Fruit fly (Drosophila melanogaster) whole organism, embryonic: Measurements from ENCODE around the gene CG14655.

Experiments used
- Aef1 ChIP-seq: fragments of 200-800 bp; sonication (Bioruptor generic); IDR thresholded peaks from 3 replicates; pipeline ENCODE4 v1.3.6; 2022; ENCODE audit warnings: missing biosample characterization, missing genetic modification characterization
- Atf6 ChIP-seq: fragments of 200-800 bp; sonication (Bioruptor generic); IDR thresholded peaks from 2 replicates; pipeline ENCODE4 v1.3.6; 2022; ENCODE audit warnings: missing biosample characterization, missing genetic modification characterization
- BEAF-32 ChIP-seq: fragments of 200-800 bp; sonication (Bioruptor generic); optimal IDR thresholded peaks from 3 replicates; lab custom pipeline; 2017; ENCODE audit warnings: missing biosample characterization, missing genetic modification characterization, mild to moderate bottlenecking, moderate library complexity, missing genetic modification reagents
- CG10543 ChIP-seq: fragments of 200-800 bp; sonication (Bioruptor generic); optimal IDR thresholded peaks from 3 replicates; lab custom pipeline; 2017; ENCODE audit warnings: missing biosample characterization, mild to moderate bottlenecking, missing genetic modification characterization, moderate library complexity
- CG11456 ChIP-seq: fragments of 200-800 bp; sonication (Bioruptor generic); IDR thresholded peaks from 3 replicates; pipeline ENCODE4 v1.3.6; 2022; ENCODE audit warnings: missing biosample characterization, missing genetic modification characterization
- CG11723 ChIP-seq: fragments of 200-800 bp; sonication (Bioruptor generic); optimal IDR thresholded peaks from 2 replicates; lab custom pipeline; 2017; ENCODE audit warnings: missing biosample characterization, mild to moderate bottlenecking, missing genetic modification characterization
- CG13123 ChIP-seq: fragments of 200-800 bp; sonication (Bioruptor generic); optimal IDR thresholded peaks from 2 replicates; lab custom pipeline; 2016; ENCODE audit warnings: missing biosample characterization, missing genetic modification characterization
- CG1792 ChIP-seq: fragments of 200-800 bp; sonication (Bioruptor generic); optimal IDR thresholded peaks from 2 replicates; lab custom pipeline; 2016; ENCODE audit warnings: missing biosample characterization, missing genetic modification characterization
- CG2129 ChIP-seq: fragments of 200-800 bp; sonication (Bioruptor generic); IDR thresholded peaks from 2 replicates; pipeline ENCODE4 v1.3.6; 2022; ENCODE audit warnings: missing biosample characterization, missing genetic modification characterization; ENCODE audit not compliant: partially characterized antibody
- CG2889 ChIP-seq: fragments of 200-800 bp; sonication (Bioruptor generic); IDR thresholded peaks from 3 replicates; pipeline ENCODE4 v1.3.6; 2022; ENCODE audit warnings: missing biosample characterization, missing genetic modification characterization
- CG30403 ChIP-seq: fragments of 200-800 bp; sonication (Bioruptor generic); optimal IDR thresholded peaks from 3 replicates; lab custom pipeline; 2016; ENCODE audit warnings: missing biosample characterization, missing genetic modification characterization
- CG30431 ChIP-seq: fragments of 200-800 bp; sonication (Bioruptor generic); optimal IDR thresholded peaks from 2 replicates; lab custom pipeline; 2017; ENCODE audit warnings: missing biosample characterization, missing genetic modification characterization
- CG3065 ChIP-seq: fragments of 200-800 bp; sonication (Bioruptor generic); optimal IDR thresholded peaks from 2 replicates; lab custom pipeline; 2016; ENCODE audit warnings: missing biosample characterization, missing genetic modification characterization
- CG3995 ChIP-seq: fragments of 200-800 bp; sonication (Bioruptor generic); optimal IDR thresholded peaks from 3 replicates; lab custom pipeline; 2016; ENCODE audit warnings: missing biosample characterization, missing genetic modification characterization
- CG4617 ChIP-seq: fragments of 200-800 bp; sonication (Bioruptor generic); optimal IDR thresholded peaks from 3 replicates; lab custom pipeline; 2016; ENCODE audit warnings: missing biosample characterization, missing genetic modification characterization, borderline replicate concordance
- CG6254 ChIP-seq: fragments of 200-800 bp; sonication (Bioruptor generic); optimal IDR thresholded peaks from 3 replicates; lab custom pipeline; 2017; ENCODE audit warnings: mild to moderate bottlenecking, missing biosample characterization, missing genetic modification reagents, missing genetic modification characterization
- CG7786 ChIP-seq: fragments of 200-800 bp; sonication (Bioruptor generic); optimal IDR thresholded peaks from 2 replicates; lab custom pipeline; 2016; ENCODE audit warnings: missing biosample characterization, missing genetic modification characterization
- CG7928 ChIP-seq: fragments of 200-800 bp; sonication (Bioruptor generic); optimal IDR thresholded peaks from 2 replicates; lab custom pipeline; 2017; ENCODE audit warnings: missing biosample characterization, mild to moderate bottlenecking, missing genetic modification characterization
- CG8290 ChIP-seq, 3 experiments: fragments of 200-800 bp; sonication (Bioruptor generic); optimal IDR thresholded peaks; 2 replicates each; lab custom pipeline; 2016 to 2019; ENCODE audit warnings: missing biosample characterization in 3 of 3, missing genetic modification characterization in 3 of 3, mild to moderate bottlenecking in 2 of 3, moderate library complexity in 1 of 3
- CG9215 ChIP-seq: fragments of 200-800 bp; sonication (Bioruptor generic); IDR thresholded peaks from 2 replicates; pipeline ENCODE4 v1.3.6; 2022; ENCODE audit warnings: missing biosample characterization, missing genetic modification characterization
- CkIIα-i1 ChIP-seq: fragments of 200-800 bp; sonication (Bioruptor generic); IDR thresholded peaks from 2 replicates; pipeline ENCODE4 v1.3.6; 2022; ENCODE audit warnings: missing biosample characterization, missing genetic modification characterization
- CoRest ChIP-seq: fragments of 200-800 bp; sonication (Bioruptor generic); optimal IDR thresholded peaks from 3 replicates; lab custom pipeline; 2018; ENCODE audit warnings: missing biosample characterization, mild to moderate bottlenecking, missing genetic modification characterization, moderate library complexity
- HHEX ChIP-seq: fragments of 200-800 bp; sonication (Bioruptor generic); optimal IDR thresholded peaks from 3 replicates; lab custom pipeline; 2017; ENCODE audit warnings: missing biosample characterization, mild to moderate bottlenecking, missing genetic modification characterization, missing genetic modification reagents
- Hmr ChIP-seq: fragments of 200-800 bp; sonication (Bioruptor generic); optimal IDR thresholded peaks from 3 replicates; lab custom pipeline; 2017; ENCODE audit warnings: mild to moderate bottlenecking, missing biosample characterization, missing genetic modification reagents, missing genetic modification characterization
- Hsf ChIP-seq: fragments of 200-800 bp; sonication (Bioruptor generic); optimal IDR thresholded peaks from 3 replicates; lab custom pipeline; 2016; ENCODE audit warnings: missing biosample characterization, missing genetic modification characterization
- Scr ChIP-seq: fragments of 200-800 bp; sonication (Bioruptor generic); IDR thresholded peaks from 2 replicates; pipeline ENCODE4 v1.3.6; 2022; ENCODE audit warnings: missing biosample characterization, missing genetic modification characterization; ENCODE audit not compliant: partially characterized antibody
- Sox102F ChIP-seq: fragments of 200-800 bp; sonication (Bioruptor generic); optimal IDR thresholded peaks from 2 replicates; lab custom pipeline; 2018; ENCODE audit warnings: missing biosample characterization, mild to moderate bottlenecking, missing genetic modification characterization, moderate library complexity
- Spps ChIP-seq: fragments of 200-800 bp; sonication (Bioruptor generic); optimal IDR thresholded peaks from 2 replicates; lab custom pipeline; 2018; ENCODE audit warnings: missing biosample characterization, mild to moderate bottlenecking, missing genetic modification characterization
- Stat92E ChIP-seq, 3 experiments: fragments of >200 bp in 2 of 3; fragments of 200-800 bp in 1 of 3; sonication (Bioruptor generic) in 1 of 3; optimal IDR thresholded peaks; 2 replicates each; lab custom pipeline; 2017 to 2019; ENCODE audit warnings: missing biosample characterization in 3 of 3, missing genetic modification characterization in 3 of 3, mild to moderate bottlenecking in 1 of 3, moderate library complexity in 1 of 3
- TFAM ChIP-seq: fragments of 200-800 bp; sonication (Bioruptor generic); optimal IDR thresholded peaks from 2 replicates; lab custom pipeline; 2017; ENCODE audit warnings: missing biosample characterization, missing genetic modification characterization, inconsistent platforms
- chm ChIP-seq: fragments of 200-800 bp; sonication (Bioruptor generic); IDR thresholded peaks from 2 replicates; pipeline ENCODE4 v1.3.6; 2022; ENCODE audit warnings: missing biosample characterization, missing genetic modification characterization
- dati ChIP-seq: fragments of 200-800 bp; sonication (Bioruptor generic); IDR thresholded peaks from 2 replicates; pipeline ENCODE4 v1.3.6; 2022; ENCODE audit warnings: missing biosample characterization, missing genetic modification characterization
- esg ChIP-seq: fragments of 200-800 bp; sonication (Bioruptor generic); conservative IDR thresholded peaks from 2 replicates; pipeline ENCODE4 v1.3.6; 2022; ENCODE audit warnings: missing biosample characterization, missing genetic modification characterization
- eve ChIP-seq, 2 experiments: fragments of >200 bp; optimal IDR thresholded peaks; 2 replicates each; lab custom pipeline; 2017; ENCODE audit warnings: missing biosample characterization in 2 of 2, missing genetic modification characterization in 2 of 2
- grau ChIP-seq: fragments of 200-800 bp; optimal IDR thresholded peaks from 3 replicates; lab custom pipeline; 2019; ENCODE audit warnings: missing biosample characterization, mild to moderate bottlenecking, missing genetic modification characterization, moderate library complexity
- kah ChIP-seq: fragments of 200-800 bp; sonication (Bioruptor generic); optimal IDR thresholded peaks from 2 replicates; lab custom pipeline; 2018; ENCODE audit warnings: missing biosample characterization, mild to moderate bottlenecking, missing genetic modification characterization
- lola ChIP-seq, 3 experiments: fragments of >200 bp in 2 of 3; fragments of 200-800 bp in 1 of 3; sonication (Bioruptor generic) in 1 of 3; optimal IDR thresholded peaks; 2 replicates each; lab custom pipeline; 2017 to 2019; ENCODE audit warnings: missing biosample characterization in 3 of 3, missing genetic modification characterization in 3 of 3, mild to moderate bottlenecking in 1 of 3, moderate library complexity in 1 of 3
- oc ChIP-seq: fragments of 200-800 bp; sonication (Bioruptor generic); optimal IDR thresholded peaks from 2 replicates; lab custom pipeline; 2018; ENCODE audit warnings: missing biosample characterization, mild to moderate bottlenecking, missing genetic modification characterization, moderate library complexity
- pan ChIP-seq, 4 experiments: fragments of >200 bp in 3 of 4; fragments of 200-800 bp in 1 of 4; sonication (Bioruptor generic) in 1 of 4; optimal IDR thresholded peaks in 3 of 4; IDR thresholded peaks in 1 of 4; 2 replicates each; pipeline versions ENCODE4 v1.3.6 to Lab custom; 2017 to 2022; ENCODE audit warnings: missing biosample characterization in 2 of 4, missing genetic modification characterization in 2 of 4, mixed read lengths in 1 of 4
- prd ChIP-seq, 3 experiments: fragments of >200 bp in 2 of 3; fragments of 200-800 bp in 1 of 3; sonication (Bioruptor generic) in 1 of 3; optimal IDR thresholded peaks in 2 of 3; IDR thresholded peaks in 1 of 3; 2 replicates in 2 of 3; 3 replicates in 1 of 3; pipeline versions ENCODE4 v1.3.6 to Lab custom; 2017 to 2022; ENCODE audit warnings: missing biosample characterization in 1 of 3, missing genetic modification characterization in 1 of 3
- seq ChIP-seq: fragments of 200-800 bp; sonication (Bioruptor generic); IDR thresholded peaks from 2 replicates; pipeline ENCODE4 v1.3.6; 2022; ENCODE audit warnings: missing biosample characterization, missing genetic modification characterization
- sim ChIP-seq: fragments of 200-800 bp; sonication (Bioruptor generic); IDR thresholded peaks from 2 replicates; pipeline ENCODE4 v1.3.6; 2022; ENCODE audit warnings: missing biosample characterization, missing genetic modification characterization
- sqz ChIP-seq: fragments of 200-800 bp; sonication (Bioruptor generic); optimal IDR thresholded peaks from 3 replicates; lab custom pipeline; 2018; ENCODE audit warnings: missing biosample characterization, mild to moderate bottlenecking, missing genetic modification characterization
- sr ChIP-seq: fragments of 200-800 bp; sonication (Bioruptor generic); IDR thresholded peaks from 3 replicates; pipeline ENCODE4 v1.3.6; 2022; ENCODE audit warnings: missing biosample characterization, missing genetic modification characterization
- tin ChIP-seq: fragments of 200-800 bp; sonication (Bioruptor generic); optimal IDR thresholded peaks from 3 replicates; lab custom pipeline; 2016; ENCODE audit warnings: missing biosample characterization, missing genetic modification characterization
- trem ChIP-seq: fragments of 200-800 bp; optimal IDR thresholded peaks from 3 replicates; lab custom pipeline; 2019; ENCODE audit warnings: missing biosample characterization, mild to moderate bottlenecking, missing genetic modification characterization, moderate library complexity
- wdn ChIP-seq: fragments of 200-800 bp; sonication (Bioruptor generic); IDR thresholded peaks from 2 replicates; pipeline ENCODE4 v1.3.6; 2022; ENCODE audit warnings: missing biosample characterization, missing genetic modification characterization

Gene CG14655

dm6 chr3R:4813172-4813716 is 33.1 kb upstream of the CG14655 start (continued):
- TF ChIP-seq Stat92E (GFP tag; optimal IDR thresholded peaks at IDR 0.05; lab: Kevin White, UChicago) (peak in 1 of 3 experiments; percentile 29), CG8290 (GFP tag; optimal IDR thresholded peaks at IDR 0.05; lab: Kevin White, UChicago) (peak; percentile 56), CG8290 (tag; optimal IDR thresholded peaks at IDR 0.05; lab: Kevin White, UChicago) (peak; percentile 70 to 89), CkIIα-i1 (GFP tag; lab: Robert Waterston, UW) (no peak), tin (GFP tag; lab: Kevin White, UChicago) (peak; percentile 42), CG7928 (GFP tag; lab: Kevin White, UChicago) (no peak), Hsf (GFP tag; lab: Kevin White, UChicago) (peak; percentile 5), CG30403 (GFP tag; lab: Kevin White, UChicago) (peak; percentile 34), kah (GFP tag; lab: Kevin White, UChicago) (peak; percentile 70), CG13123 (peak; percentile 61), seq (GFP tag; lab: Robert Waterston, UW) (peak; percentile 46; the same call in 1 of the 2 replicates), Scr (GFP tag; lab: Robert Waterston, UW) (peak; percentile 72), eve (GFP tag; optimal IDR thresholded peaks at IDR 0.05; lab: Kevin White, UChicago) (no peak), CG6254 (peak; percentile 40), dati (GFP tag; lab: Robert Waterston, UW) (no peak), Atf6 (GFP tag; lab: Robert Waterston, UW) (0 out of 2 replicates have a peak, but pooled peaks have one; percentile 34), prd (optimal IDR thresholded peaks at IDR 0.05; lab: Kevin White, UChicago) (no peak), prd (GFP tag; IDR thresholded peaks at IDR 0.05; lab: Robert Waterston, UW) (peak; percentile 74), CG30431 (GFP tag; lab: Kevin White, UChicago) (peak; percentile 46), Sox102F (no peak), TFAM (GFP tag; lab: Kevin White, UChicago) (peak; percentile 23), grau (tag; lab: Kevin White, UChicago) (peak; percentile 42), BEAF-32 (peak; percentile 79), lola (GFP tag; optimal IDR thresholded peaks at IDR 0.05; lab: Kevin White, UChicago) (peak in 1 of 3 experiments; percentile 75), trem (tag; lab: Kevin White, UChicago) (peak; percentile 46), CG10543 (GFP tag; lab: Kevin White, UChicago) (peak; percentile 76), oc (tag; lab: Kevin White, UChicago) (peak; percentile 66), CG2129 (GFP tag; lab: Robert Waterston, UW) (peak; percentile 32; the same call in 1 of the 2 replicates), sqz (no peak), wdn (GFP tag; lab: Robert Waterston, UW) (no peak), HHEX (GFP tag; lab: Kevin White, UChicago) (peak; percentile 63), CG2889 (GFP tag; lab: Robert Waterston, UW) (0 out of 3 replicates have a peak, but pooled peaks have one; percentile 22), CoRest (tag; lab: Kevin White, UChicago) (peak; percentile 50), esg (GFP tag; lab: Robert Waterston, UW) (no peak), CG9215 (GFP tag; lab: Robert Waterston, UW) (no peak), sim (GFP tag; lab: Robert Waterston, UW) (no peak), chm (GFP tag; lab: Robert Waterston, UW) (peak; percentile 79), CG4617 (GFP tag; lab: Kevin White, UChicago) (peak; percentile 41), CG1792 (peak; percentile 58), CG3065 (GFP tag; lab: Kevin White, UChicago) (peak; percentile 4), Spps (tag; lab: Kevin White, UChicago) (peak; percentile 68), Aef1 (GFP tag; lab: Robert Waterston, UW) (peak; percentile 67; the same call in 2 of the 3 replicates), Hmr (GFP tag; lab: Kevin White, UChicago) (peak; percentile 62), CG7786 (peak; percentile 17), CG3995 (GFP tag; lab: Kevin White, UChicago) (peak; percentile 26), CG11456 (GFP tag; lab: Robert Waterston, UW) (peak; percentile 82), pan (optimal IDR thresholded peaks at IDR 0.05; lab: Kevin White, UChicago) (no peak), pan (GFP tag; optimal IDR thresholded peaks at IDR 0.05 in 1 of 2, IDR thresholded peaks at IDR 0.05 in 1 of 2) (peak in 1 of 2 experiments; percentile 54), sr (no peak; the same call in 1 of the 3 replicates), CG11723 (GFP tag; lab: Kevin White, UChicago) (peak; percentile 54)
